Worm (Caenorhabditis elegans) whole organism, L3 larva: Measurements from ENCODE around the gene gln-5.
A peak's percentile ranks its signal among the peaks of the same experiment; 100 is the strongest.

Experiments used
- R02D3.7 ChIP-seq: fragments of 150-350 bp; optimal IDR thresholded peaks from 2 replicates; lab custom pipeline; 2014; ENCODE audit warnings: missing biosample characterization, missing genetic modification characterization
- ZK546.5 ChIP-seq: sonication (generic microtip); optimal IDR thresholded peaks from 2 replicates; lab custom pipeline; 2017; ENCODE audit warnings: missing biosample characterization, missing genetic modification characterization
- aly-2 ChIP-seq: fragments of 150-350 bp; optimal IDR thresholded peaks from 2 replicates; lab custom pipeline; 2014; ENCODE audit warnings: missing biosample characterization, missing genetic modification characterization
- ama-1 ChIP-seq: fragments of 150-350 bp; optimal IDR thresholded peaks from 2 replicates; lab custom pipeline; 2018
- ceh-16 ChIP-seq: sonication (generic microtip); optimal IDR thresholded peaks from 2 replicates; lab custom pipeline; 2017; ENCODE audit warnings: missing biosample characterization, missing genetic modification characterization
- ceh-28 ChIP-seq: fragments of 150-350 bp; optimal IDR thresholded peaks from 2 replicates; lab custom pipeline; 2014; ENCODE audit warnings: missing biosample characterization, missing genetic modification reagents, missing genetic modification characterization
- ceh-82 ChIP-seq: fragments of 150-350 bp; optimal IDR thresholded peaks from 2 replicates; lab custom pipeline; 2014; ENCODE audit warnings: missing biosample characterization, missing genetic modification characterization
- ceh-9 ChIP-seq: sonication (generic microtip); optimal IDR thresholded peaks from 2 replicates; lab custom pipeline; 2018; ENCODE audit warnings: missing biosample characterization, missing genetic modification characterization
- daf-12 ChIP-seq: fragments of 150-350 bp; optimal IDR thresholded peaks from 2 replicates; lab custom pipeline; 2014; ENCODE audit warnings: missing biosample characterization, missing genetic modification reagents, missing genetic modification characterization
- egl-27 ChIP-seq: sonication (generic microtip); optimal IDR thresholded peaks from 4 replicates; lab custom pipeline; 2017; ENCODE audit warnings: missing biosample characterization, missing genetic modification reagents, missing genetic modification characterization
- egl-5 ChIP-seq: fragments of 150-350 bp; optimal IDR thresholded peaks from 2 replicates; lab custom pipeline; 2017; ENCODE audit warnings: missing biosample characterization, missing genetic modification reagents, missing genetic modification characterization, inconsistent platforms
- elt-1 ChIP-seq: fragments of 150-350 bp; optimal IDR thresholded peaks from 2 replicates; lab custom pipeline; 2014; ENCODE audit warnings: missing biosample characterization, missing genetic modification characterization
- elt-2 ChIP-seq: sonication (generic microtip); optimal IDR thresholded peaks from 2 replicates; lab custom pipeline; 2016; ENCODE audit warnings: missing genetic modification reagents, mild to moderate bottlenecking, missing genetic modification characterization, missing compliant biosample characterization
- elt-3 ChIP-seq, 3 experiments: fragments of 150-350 bp in 1 of 3; sonication (generic microtip) in 2 of 3; optimal IDR thresholded peaks; 2 replicates in 2 of 3; 4 replicates in 1 of 3; lab custom pipeline; 2014 to 2017; ENCODE audit warnings: missing biosample characterization in 3 of 3, missing genetic modification characterization in 3 of 3
- eor-1 ChIP-seq, 2 experiments: fragments of 150-350 bp; optimal IDR thresholded peaks; 2 replicates each; lab custom pipeline; 2014 to 2018; ENCODE audit warnings: missing biosample characterization in 2 of 2, missing genetic modification characterization in 2 of 2
- fkh-10 ChIP-seq: sonication (generic microtip); optimal IDR thresholded peaks from 2 replicates; lab custom pipeline; 2017; ENCODE audit warnings: missing biosample characterization, missing genetic modification reagents, missing genetic modification characterization
- fkh-2 ChIP-seq: fragments of 150-350 bp; optimal IDR thresholded peaks from 2 replicates; lab custom pipeline; 2014; ENCODE audit warnings: missing biosample characterization, missing genetic modification reagents, missing genetic modification characterization
- fos-1 ChIP-seq: fragments of 150-350 bp; optimal IDR thresholded peaks from 2 replicates; lab custom pipeline; 2014; ENCODE audit warnings: missing biosample characterization, missing genetic modification characterization
- hmg-11 ChIP-seq: sonication (generic microtip); optimal IDR thresholded peaks from 2 replicates; lab custom pipeline; 2016; ENCODE audit warnings: missing genetic modification characterization, missing compliant biosample characterization
- jun-1 ChIP-seq: fragments of 150-350 bp; optimal IDR thresholded peaks from 2 replicates; lab custom pipeline; 2014; ENCODE audit warnings: missing biosample characterization, missing genetic modification reagents, missing genetic modification characterization
- lin-15B ChIP-seq: fragments of 150-350 bp; optimal IDR thresholded peaks from 2 replicates; lab custom pipeline; 2014; ENCODE audit warnings: missing biosample characterization, missing genetic modification characterization
- lin-39 ChIP-seq: fragments of 150-350 bp; optimal IDR thresholded peaks from 2 replicates; lab custom pipeline; 2018; ENCODE audit warnings: missing biosample characterization, missing genetic modification reagents, missing genetic modification characterization
- lsy-12 ChIP-seq: sonication (generic microtip); optimal IDR thresholded peaks from 2 replicates; lab custom pipeline; 2016; ENCODE audit warnings: mild to moderate bottlenecking, missing genetic modification characterization, missing compliant biosample characterization
- mdl-1 ChIP-seq: fragments of 150-350 bp; optimal IDR thresholded peaks from 2 replicates; lab custom pipeline; 2014; ENCODE audit warnings: missing biosample characterization, missing genetic modification characterization
- mml-1 ChIP-seq: fragments of 150-350 bp; sonication (generic microtip); optimal IDR thresholded peaks from 3 replicates; lab custom pipeline; 2014; ENCODE audit warnings: missing biosample characterization, missing genetic modification characterization
- nfya-1 ChIP-seq: sonication (generic microtip); optimal IDR thresholded peaks from 2 replicates; lab custom pipeline; 2017; ENCODE audit warnings: missing genetic modification characterization, mild to moderate bottlenecking, missing compliant biosample characterization, antibody characterized with exemption, moderate library complexity; ENCODE audit not compliant: insufficient read depth
- nhr-11 ChIP-seq: fragments of 150-350 bp; optimal IDR thresholded peaks from 2 replicates; lab custom pipeline; 2014; ENCODE audit warnings: missing biosample characterization, missing genetic modification characterization
- nhr-12 ChIP-seq: fragments of 150-350 bp; optimal IDR thresholded peaks from 2 replicates; lab custom pipeline; 2014; ENCODE audit warnings: missing biosample characterization, missing genetic modification characterization
- nhr-23 ChIP-seq: fragments of 150-350 bp; optimal IDR thresholded peaks from 2 replicates; lab custom pipeline; 2014; ENCODE audit warnings: missing biosample characterization, missing genetic modification reagents, missing genetic modification characterization
- nhr-237 ChIP-seq: fragments of 150-350 bp; optimal IDR thresholded peaks from 2 replicates; lab custom pipeline; 2014; ENCODE audit warnings: missing biosample characterization, missing genetic modification characterization
- nhr-25 ChIP-seq: sonication (generic microtip); optimal IDR thresholded peaks from 2 replicates; lab custom pipeline; 2017; ENCODE audit warnings: missing biosample characterization, missing genetic modification characterization
- nhr-28 ChIP-seq: fragments of 150-350 bp; optimal IDR thresholded peaks from 2 replicates; lab custom pipeline; 2014; ENCODE audit warnings: missing biosample characterization, missing genetic modification characterization
- nhr-43 ChIP-seq: sonication (generic microtip); optimal IDR thresholded peaks from 2 replicates; lab custom pipeline; 2016; ENCODE audit warnings: mild to moderate bottlenecking, missing genetic modification characterization, missing compliant biosample characterization; ENCODE audit not compliant: poor library complexity, severe bottlenecking
- nhr-67 ChIP-seq: fragments of 150-350 bp; optimal IDR thresholded peaks from 2 replicates; lab custom pipeline; 2014; ENCODE audit warnings: missing biosample characterization, missing genetic modification characterization
- nhr-76 ChIP-seq: fragments of 150-350 bp; sonication (generic microtip); optimal IDR thresholded peaks from 5 replicates; lab custom pipeline; 2014; ENCODE audit warnings: missing biosample characterization, missing genetic modification characterization
- nhr-77 ChIP-seq: fragments of 150-350 bp; optimal IDR thresholded peaks from 2 replicates; lab custom pipeline; 2014; ENCODE audit warnings: missing biosample characterization, missing genetic modification characterization
- pha-4 ChIP-seq: fragments of 150-350 bp; optimal IDR thresholded peaks from 2 replicates; lab custom pipeline; 2014; ENCODE audit warnings: missing biosample characterization, missing genetic modification reagents, missing genetic modification characterization
- pqm-1 ChIP-seq: fragments of 150-350 bp; optimal IDR thresholded peaks from 2 replicates; lab custom pipeline; 2017; ENCODE audit warnings: missing biosample characterization, missing genetic modification characterization, inconsistent platforms
- sea-2 ChIP-seq: fragments of 150-350 bp; sonication (generic microtip); optimal IDR thresholded peaks from 4 replicates; lab custom pipeline; 2014; ENCODE audit warnings: missing biosample characterization, missing genetic modification reagents, missing genetic modification characterization
- skn-1 ChIP-seq: fragments of 150-350 bp; optimal IDR thresholded peaks from 2 replicates; lab custom pipeline; 2014; ENCODE audit warnings: missing biosample characterization, missing genetic modification characterization
- snpc-4 ChIP-seq: fragments of 150-350 bp; optimal IDR thresholded peaks from 2 replicates; lab custom pipeline; 2014; ENCODE audit warnings: missing biosample characterization, missing genetic modification characterization
- tbx-2 ChIP-seq: sonication (generic microtip); optimal IDR thresholded peaks from 2 replicates; lab custom pipeline; 2016; ENCODE audit warnings: mild to moderate bottlenecking, missing genetic modification characterization, missing compliant biosample characterization
- unc-39 ChIP-seq: sonication (generic microtip); optimal IDR thresholded peaks from 4 replicates; lab custom pipeline; 2017; ENCODE audit warnings: missing biosample characterization, missing genetic modification characterization
- unc-62 ChIP-seq: fragments of 150-350 bp; sonication (generic microtip); optimal IDR thresholded peaks from 4 replicates; lab custom pipeline; 2014; ENCODE audit warnings: missing biosample characterization, missing genetic modification reagents, missing genetic modification characterization
- zag-1 ChIP-seq: fragments of 150-350 bp; optimal IDR thresholded peaks from 2 replicates; lab custom pipeline; 2014; ENCODE audit warnings: missing biosample characterization, missing genetic modification characterization
- ztf-11 ChIP-seq: fragments of 150-350 bp; optimal IDR thresholded peaks from 2 replicates; lab custom pipeline; 2014; ENCODE audit warnings: missing biosample characterization, missing genetic modification characterization
- ztf-4 ChIP-seq: fragments of 150-350 bp; optimal IDR thresholded peaks from 2 replicates; lab custom pipeline; 2014; ENCODE audit warnings: missing biosample characterization, missing genetic modification characterization

Gene gln-5

ce11 chrIV:17263714-17264113 lies 9.7 kb downstream of the gln-5 start:
- no peak for TF ChIP-seq elt-1 (tag; lab: Kevin White, UChicago)
- TF ChIP-seq unc-39 (tag; lab: Kevin White, UChicago) = no peak
- TF ChIP-seq R02D3.7 (tag; lab: Kevin White, UChicago) = no peak
- TF ChIP-seq ztf-11 (tag; lab: Kevin White, UChicago) = no peak
- no peak for TF ChIP-seq ZK546.5 (tag; lab: Kevin White, UChicago)
- TF ChIP-seq skn-1 (tag; lab: Kevin White, UChicago) = no peak
- TF ChIP-seq pqm-1 (tag; lab: Kevin White, UChicago) = peak; percentile 93
- TF ChIP-seq eor-1 (tag; optimal IDR thresholded peaks at IDR 0.05; lab: Kevin White, UChicago) = no peak
- no peak for TF ChIP-seq unc-62
- no peak for TF ChIP-seq nhr-67 (tag; lab: Kevin White, UChicago)
- TF ChIP-seq daf-12 (tag; lab: Kevin White, UChicago) = no peak
- TF ChIP-seq fos-1 (tag; lab: Kevin White, UChicago) = no peak
- peak; percentile 85 for TF ChIP-seq nhr-76 (tag; lab: Kevin White, UChicago)
- peak; percentile 10 for TF ChIP-seq jun-1
- no peak for TF ChIP-seq egl-27 (tag; lab: Kevin White, UChicago)
- no peak for TF ChIP-seq mml-1 (tag; lab: Kevin White, UChicago)
- TF ChIP-seq nhr-11 (tag; lab: Kevin White, UChicago) = no peak
- no peak for TF ChIP-seq ceh-82 (tag; lab: Kevin White, UChicago)
- no peak for TF ChIP-seq egl-5 (tag; lab: Kevin White, UChicago)
- no peak for TF ChIP-seq ceh-9
- TF ChIP-seq snpc-4 (tag; lab: Kevin White, UChicago) = no peak
- no peak for TF ChIP-seq fkh-10
- no peak for TF ChIP-seq ama-1 (lab: Kevin White, UChicago)
- TF ChIP-seq aly-2 (tag; lab: Kevin White, UChicago) = no peak
- no peak for TF ChIP-seq lin-15B (tag; lab: Kevin White, UChicago)
- TF ChIP-seq sea-2 (GFP tag; lab: Kevin White, UChicago) = no peak
- no peak for TF ChIP-seq nhr-237 (tag; lab: Kevin White, UChicago)
- TF ChIP-seq nhr-28 (tag; lab: Kevin White, UChicago) = no peak
- TF ChIP-seq nfya-1 (tag; lab: Kevin White, UChicago) = peak; percentile 28
- TF ChIP-seq elt-3 (tag; optimal IDR thresholded peaks at IDR 0.05; lab: Kevin White, UChicago) = no peak
- TF ChIP-seq nhr-77 (tag; lab: Kevin White, UChicago) = no peak
- TF ChIP-seq ceh-16 (tag; lab: Kevin White, UChicago) = no peak
- TF ChIP-seq ceh-28 = no peak
- TF ChIP-seq mdl-1 (tag; lab: Kevin White, UChicago) = no peak
- no peak for TF ChIP-seq nhr-25 (tag; lab: Kevin White, UChicago)
- peak; percentile 64 for TF ChIP-seq pha-4 (tag; lab: Kevin White, UChicago)
- no peak for TF ChIP-seq tbx-2 (tag; lab: Kevin White, UChicago)
- no peak for TF ChIP-seq ztf-4 (tag; lab: Kevin White, UChicago)
- peak; percentile 96 for TF ChIP-seq elt-2
- no peak for TF ChIP-seq lsy-12 (tag; lab: Kevin White, UChicago)
- no peak for TF ChIP-seq lin-39 (tag; lab: Kevin White, UChicago)
- no peak for TF ChIP-seq hmg-11 (tag; lab: Kevin White, UChicago)
- TF ChIP-seq nhr-23 (tag; lab: Kevin White, UChicago) = peak; percentile 56
- TF ChIP-seq nhr-43 (tag; lab: Kevin White, UChicago) = peak; percentile 28
- no peak for TF ChIP-seq fkh-2 (tag; lab: Kevin White, UChicago)
- no peak for TF ChIP-seq nhr-12 (tag; lab: Kevin White, UChicago)
- TF ChIP-seq zag-1 (tag; lab: Kevin White, UChicago) = no peak
